Fruit fly (Drosophila melanogaster) whole organism, embryonic: Measurements from ENCODE around the gene CG15880.

ENCODE experiments used
- CG14014 ChIP-seq: fragments of 200-800 bp; sonication (Bioruptor generic); IDR thresholded peaks from 2 replicates; pipeline ENCODE4 v1.3.6; 2022; ENCODE audit warnings: missing biosample characterization, missing genetic modification characterization
- CG17328 ChIP-seq: fragments of 200-800 bp; sonication (Bioruptor generic); IDR thresholded peaks from 2 replicates; pipeline ENCODE4 v1.3.6; 2022; ENCODE audit warnings: missing biosample characterization, missing genetic modification characterization
- CG18599 ChIP-seq: fragments of 200-800 bp; sonication (Bioruptor generic); optimal IDR thresholded peaks from 3 replicates; lab custom pipeline; 2017; ENCODE audit warnings: missing biosample characterization, missing genetic modification characterization, mild to moderate bottlenecking, moderate library complexity, missing genetic modification reagents
- CG4707 ChIP-seq: fragments of 200-800 bp; sonication (Bioruptor generic); optimal IDR thresholded peaks from 2 replicates; lab custom pipeline; 2018; ENCODE audit warnings: missing biosample characterization, mild to moderate bottlenecking, missing genetic modification characterization, moderate library complexity
- CG6854 ChIP-seq: fragments of 200-800 bp; sonication (Bioruptor generic); optimal IDR thresholded peaks from 3 replicates; lab custom pipeline; 2017; ENCODE audit warnings: missing biosample characterization, mild to moderate bottlenecking, missing genetic modification characterization
- CG7839 ChIP-seq: fragments of 200-800 bp; sonication (Bioruptor generic); optimal IDR thresholded peaks from 3 replicates; lab custom pipeline; 2018; ENCODE audit warnings: missing biosample characterization, mild to moderate bottlenecking, missing genetic modification characterization, moderate library complexity
- gce ChIP-seq: fragments of 200-800 bp; sonication (Bioruptor generic); IDR thresholded peaks from 3 replicates; pipeline ENCODE4 v1.3.6; 2022; ENCODE audit warnings: missing biosample characterization, missing genetic modification characterization
- gsb-n ChIP-seq: fragments of 200-800 bp; sonication (Bioruptor generic); optimal IDR thresholded peaks from 3 replicates; lab custom pipeline; 2018; ENCODE audit warnings: missing biosample characterization, mild to moderate bottlenecking, missing genetic modification characterization
- kah ChIP-seq: fragments of 200-800 bp; sonication (Bioruptor generic); optimal IDR thresholded peaks from 2 replicates; lab custom pipeline; 2018; ENCODE audit warnings: missing biosample characterization, mild to moderate bottlenecking, missing genetic modification characterization
- prd ChIP-seq, 3 experiments: fragments of >200 bp in 2 of 3; fragments of 200-800 bp in 1 of 3; sonication (Bioruptor generic) in 1 of 3; optimal IDR thresholded peaks in 2 of 3; IDR thresholded peaks in 1 of 3; 2 replicates in 2 of 3; 3 replicates in 1 of 3; pipeline versions ENCODE4 v1.3.6 to Lab custom; 2017 to 2022; ENCODE audit warnings: missing biosample characterization in 1 of 3, missing genetic modification characterization in 1 of 3
- psq ChIP-seq: fragments of 200-800 bp; sonication (Bioruptor generic); optimal IDR thresholded peaks from 2 replicates; lab custom pipeline; 2017; ENCODE audit warnings: missing biosample characterization, missing genetic modification characterization
- sqz ChIP-seq: fragments of 200-800 bp; sonication (Bioruptor generic); optimal IDR thresholded peaks from 3 replicates; lab custom pipeline; 2018; ENCODE audit warnings: missing biosample characterization, mild to moderate bottlenecking, missing genetic modification characterization

DNA sequence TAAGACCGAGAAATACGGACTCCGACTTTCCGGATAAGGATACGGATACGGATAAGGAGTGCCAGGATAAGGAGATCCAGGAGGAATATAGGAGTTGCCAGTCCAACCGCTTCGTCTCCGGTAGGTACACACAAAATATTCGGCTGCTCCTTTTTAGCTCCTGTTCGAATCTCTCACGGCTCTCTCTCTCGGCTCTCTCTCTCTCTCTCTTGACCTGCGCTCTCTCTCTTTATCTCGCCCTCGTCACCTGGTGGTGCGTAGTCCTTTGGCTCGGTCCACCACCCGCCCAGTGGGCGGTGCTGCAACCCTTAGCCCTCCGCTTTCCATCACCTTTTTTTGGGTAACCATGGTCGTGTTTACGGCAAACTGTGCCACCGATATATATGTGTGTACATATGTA is 8.6 kb upstream of the CG15880 start:
- TF ChIP-seq CG4707 (GFP tag; lab: Kevin White, UChicago) (no peak), CG18599 (GFP tag; lab: Kevin White, UChicago) (no peak), CG17328 (no peak), gce (no peak), CG7839 (no peak), CG14014 (no peak), kah (GFP tag; lab: Kevin White, UChicago) (no peak), sqz (no peak), gsb-n (tag; lab: Kevin White, UChicago) (no peak), psq (GFP tag; lab: Kevin White, UChicago) (no peak), prd (optimal IDR thresholded peaks at IDR 0.05; lab: Kevin White, UChicago) (no peak), prd (GFP tag; IDR thresholded peaks at IDR 0.05; lab: Robert Waterston, UW) (no peak), CG6854 (GFP tag; lab: Kevin White, UChicago) (no peak)
